Worm (Caenorhabditis elegans): ENCODE measurements around the gene lys-3.

- no peak for TF ChIP-seq daf-19 (GFP tag; conservative IDR thresholded peaks at IDR 0.05)
- no peak for TF ChIP-seq set-16 (GFP tag; IDR thresholded peaks at IDR 0.05)
- TF ChIP-seq lin-29 (GFP tag; IDR thresholded peaks at IDR 0.05), result no peak
- TF ChIP-seq nhr-28 (tag; optimal IDR thresholded peaks at IDR 0.05), result no peak
- TF ChIP-seq egl-27 (tag; optimal IDR thresholded peaks at IDR 0.05), result no peak
- no peak for TF ChIP-seq pqm-1 (tag; optimal IDR thresholded peaks at IDR 0.05)
- TF ChIP-seq ztf-11 (tag; optimal IDR thresholded peaks at IDR 0.05), result no peak
- no peak for TF ChIP-seq nhr-76 (tag; optimal IDR thresholded peaks at IDR 0.05)
- TF ChIP-seq mdl-1 (tag; optimal IDR thresholded peaks at IDR 0.05), result no peak
- no peak for TF ChIP-seq nhr-25 (tag; optimal IDR thresholded peaks at IDR 0.05; ENCODE audit: borderline replicate concordance, insufficient read depth)
- TF ChIP-seq ceh-20 (GFP tag; IDR thresholded peaks at IDR 0.05), result no peak
- no peak for TF ChIP-seq zag-1 (tag; optimal IDR thresholded peaks at IDR 0.05)
- TF ChIP-seq madf-5 (GFP tag; IDR thresholded peaks at IDR 0.05), result no peak
Observed at ce11 chrV:10237171-10237570, 46.2 kb downstream of the lys-3 start.

Measured in whole organism, L4 larva.